Worm (Caenorhabditis elegans) whole organism, mixed stage, embryonic: Measurements from ENCODE around the gene del-6.

Experiments
- ces-1 ChIP-seq: fragments of 150-350 bp; optimal IDR thresholded peaks from 2 replicates; lab custom pipeline; 2014; ENCODE audit warnings: missing biosample characterization, missing genetic modification reagents, missing genetic modification characterization
- flh-1 ChIP-seq: fragments of 200-800 bp; sonication (Bioruptor generic); optimal IDR thresholded peaks from 2 replicates; lab custom pipeline; 2018; ENCODE audit warnings: mild to moderate bottlenecking, missing genetic modification characterization, moderate library complexity, missing compliant biosample characterization
- pha-4 ChIP-seq: fragments of 150-350 bp; optimal IDR thresholded peaks from 2 replicates; lab custom pipeline; 2018; ENCODE audit warnings: missing biosample characterization, missing genetic modification reagents, missing genetic modification characterization

ce11 chrV:10571523-10571922 is 1.2 kb upstream of the del-6 start:
- TF ChIP-seq ces-1 (GFP tag; lab: Kevin White, UChicago), result no peak
- TF ChIP-seq flh-1 (GFP tag; lab: Kevin White, UChicago), result no peak
- TF ChIP-seq pha-4 (tag; lab: Kevin White, UChicago), result no peak
